Fruit fly (Drosophila melanogaster): Measurements from ENCODE around the gene Cisd2.

DNA sequence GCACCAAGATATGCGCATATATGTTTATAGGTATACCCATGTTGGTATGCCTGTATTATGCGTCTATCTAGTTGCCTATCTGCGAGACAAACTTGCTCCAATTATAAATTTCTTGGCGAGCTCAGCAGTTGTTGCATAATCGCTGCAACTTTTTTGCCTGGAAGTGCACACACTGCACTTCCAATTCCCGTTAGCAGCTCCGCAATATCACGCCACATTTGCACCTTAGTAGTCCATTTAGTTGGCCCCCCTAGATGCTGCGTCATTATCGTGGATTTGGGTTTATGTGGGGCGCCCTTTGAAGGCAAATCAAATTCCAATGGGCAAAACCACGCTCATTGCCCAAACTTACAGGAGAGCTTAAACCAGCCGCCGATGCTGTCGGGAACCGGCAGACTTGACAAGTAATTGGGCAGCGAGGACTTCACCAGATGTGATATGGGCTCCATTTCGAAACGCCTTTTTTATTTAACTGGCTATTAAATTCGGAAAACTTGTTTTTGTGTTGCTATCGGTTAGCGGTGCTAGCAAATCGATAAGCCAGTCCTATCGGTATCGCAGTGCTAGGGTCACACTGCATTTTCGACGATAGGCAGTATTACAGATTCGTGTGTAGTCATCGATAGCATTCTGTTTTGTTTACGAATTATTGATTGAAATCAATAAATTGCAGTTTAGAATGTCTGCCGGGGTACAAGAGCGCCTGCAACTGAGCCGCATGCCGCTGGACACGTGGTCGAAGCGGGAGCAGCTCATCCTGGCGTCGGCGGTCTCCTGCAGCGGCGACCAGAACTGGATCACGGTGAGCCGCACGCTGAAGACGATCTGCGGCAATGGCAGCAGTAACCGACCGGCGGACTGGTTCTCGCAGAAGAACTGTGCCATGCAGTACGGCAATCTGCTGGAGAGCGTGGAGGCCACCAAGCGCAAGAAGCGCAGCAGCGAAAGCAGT lies at the start of gene Cisd2, which contains the start of gene Brd8:
- no peak for TF ChIP-seq CG8478 (optimal IDR thresholded peaks at IDR 0.05)
- peak in 1 of 2 experiments; percentile 6 for TF ChIP-seq CTCF (optimal IDR thresholded peaks at IDR 0.05)

All from S2 (cell line).